Fruit fly (Drosophila melanogaster) whole organism, embryonic: ENCODE results near the gene woc.

Experiments used
- Awh ChIP-seq: fragments of 200-800 bp; sonication (Bioruptor generic); IDR thresholded peaks from 2 replicates; pipeline ENCODE4, ENCODE4 v1.3.6; 2022; ENCODE audit warnings: missing biosample characterization, missing genetic modification characterization
- CG10654 ChIP-seq: fragments of 200-800 bp; sonication (Bioruptor generic); optimal IDR thresholded peaks from 2 replicates; lab custom pipeline; 2016; ENCODE audit warnings: missing biosample characterization, missing genetic modification characterization
- CG11247 ChIP-seq: fragments of 200-800 bp; sonication (Bioruptor generic); IDR thresholded peaks from 2 replicates; pipeline ENCODE4 v1.3.6; 2022; ENCODE audit warnings: missing biosample characterization, missing genetic modification characterization
- CG13296 ChIP-seq: fragments of 200-800 bp; sonication (Bioruptor generic); optimal IDR thresholded peaks from 3 replicates; lab custom pipeline; 2018; ENCODE audit warnings: missing biosample characterization, mild to moderate bottlenecking, missing genetic modification characterization
- CG14667 ChIP-seq: fragments of 200-800 bp; sonication (Bioruptor generic); IDR thresholded peaks from 2 replicates; pipeline ENCODE4 v1.3.6; 2022; ENCODE audit warnings: missing biosample characterization, missing genetic modification characterization
- CG1529 ChIP-seq: fragments of 200-800 bp; sonication (Bioruptor generic); optimal IDR thresholded peaks from 3 replicates; lab custom pipeline; 2018; ENCODE audit warnings: missing biosample characterization, missing genetic modification characterization
- CG15514 ChIP-seq: fragments of 200-800 bp; sonication (Bioruptor generic); optimal IDR thresholded peaks from 3 replicates; lab custom pipeline; 2017; ENCODE audit warnings: missing biosample characterization, missing genetic modification characterization, mild to moderate bottlenecking, moderate library complexity, missing genetic modification reagents
- CG1602 ChIP-seq: fragments of 200-800 bp; sonication (Bioruptor generic); optimal IDR thresholded peaks from 3 replicates; lab custom pipeline; 2016; ENCODE audit warnings: missing biosample characterization, missing genetic modification characterization
- CG16779 ChIP-seq: fragments of 200-800 bp; sonication (Bioruptor generic); IDR thresholded peaks from 2 replicates; pipeline ENCODE4 v1.3.6; 2022; ENCODE audit warnings: missing biosample characterization, missing genetic modification characterization
- CG17186 ChIP-seq: fragments of 200-800 bp; sonication (Bioruptor generic); optimal IDR thresholded peaks from 3 replicates; lab custom pipeline; 2017; ENCODE audit warnings: missing biosample characterization, missing genetic modification reagents, missing genetic modification characterization
- CG17385 ChIP-seq: fragments of 200-800 bp; sonication (Bioruptor generic); optimal IDR thresholded peaks from 3 replicates; lab custom pipeline; 2018; ENCODE audit warnings: missing biosample characterization, mild to moderate bottlenecking, missing genetic modification characterization
- CG17612 ChIP-seq: fragments of 200-800 bp; sonication (Bioruptor generic); IDR thresholded peaks from 2 replicates; pipeline ENCODE4 v1.3.6; 2022; ENCODE audit warnings: missing biosample characterization, missing genetic modification characterization
- CG17912 ChIP-seq: fragments of 200-800 bp; sonication (Bioruptor generic); optimal IDR thresholded peaks from 2 replicates; lab custom pipeline; 2018; ENCODE audit warnings: missing biosample characterization, mild to moderate bottlenecking, missing genetic modification characterization
- CG2202 ChIP-seq: fragments of 200-800 bp; sonication (Bioruptor generic); optimal IDR thresholded peaks from 2 replicates; lab custom pipeline; 2018; ENCODE audit warnings: missing biosample characterization, mild to moderate bottlenecking, missing genetic modification characterization
- CG2678 ChIP-seq: fragments of 200-800 bp; sonication (Bioruptor generic); optimal IDR thresholded peaks from 3 replicates; lab custom pipeline; 2019; ENCODE audit warnings: missing biosample characterization, mild to moderate bottlenecking, missing genetic modification characterization, moderate library complexity
- CG30020 ChIP-seq: fragments of 200-800 bp; optimal IDR thresholded peaks from 2 replicates; lab custom pipeline; 2019; ENCODE audit warnings: missing biosample characterization, mild to moderate bottlenecking, missing genetic modification characterization, moderate library complexity
- CG3065 ChIP-seq: fragments of 200-800 bp; sonication (Bioruptor generic); optimal IDR thresholded peaks from 2 replicates; lab custom pipeline; 2016; ENCODE audit warnings: missing biosample characterization, missing genetic modification characterization
- CG4328 ChIP-seq: fragments of 200-800 bp; sonication (Bioruptor generic); optimal IDR thresholded peaks from 3 replicates; lab custom pipeline; 2017; ENCODE audit warnings: missing biosample characterization, missing genetic modification reagents, missing genetic modification characterization
- CG4820 ChIP-seq: fragments of 200-800 bp; sonication (Bioruptor generic); optimal IDR thresholded peaks from 3 replicates; lab custom pipeline; 2016; ENCODE audit warnings: missing biosample characterization, missing genetic modification characterization
- CG6175 ChIP-seq: fragments of 200-800 bp; sonication (Bioruptor generic); IDR thresholded peaks from 3 replicates; pipeline ENCODE4 v1.3.6; 2022; ENCODE audit warnings: missing biosample characterization, missing genetic modification characterization
- CG9932 ChIP-seq: fragments of 200-800 bp; sonication (Bioruptor generic); IDR thresholded peaks from 2 replicates; pipeline ENCODE4 v1.3.6; 2022; ENCODE audit warnings: missing biosample characterization, missing genetic modification characterization
- Dad ChIP-seq: fragments of 200-800 bp; sonication (Bioruptor generic); optimal IDR thresholded peaks from 3 replicates; lab custom pipeline; 2016; ENCODE audit warnings: missing biosample characterization, missing genetic modification characterization
- E2f1 ChIP-seq: fragments of 200-800 bp; sonication (Bioruptor generic); IDR thresholded peaks from 2 replicates; pipeline ENCODE4 v1.3.6; 2022; ENCODE audit warnings: missing biosample characterization, missing genetic modification characterization
- E2f2 ChIP-seq: fragments of 200-800 bp; sonication (Bioruptor generic); IDR thresholded peaks from 2 replicates; pipeline ENCODE4 v1.3.6; 2022; ENCODE audit warnings: missing biosample characterization, missing genetic modification characterization
- Hand ChIP-seq: fragments of 200-800 bp; sonication (Bioruptor generic); optimal IDR thresholded peaks from 2 replicates; lab custom pipeline; 2017; ENCODE audit warnings: mild to moderate bottlenecking, missing biosample characterization, missing genetic modification reagents, missing genetic modification characterization
- Hey ChIP-seq: fragments of 200-800 bp; sonication (Bioruptor generic); optimal IDR thresholded peaks from 3 replicates; lab custom pipeline; 2018; ENCODE audit warnings: missing biosample characterization, mild to moderate bottlenecking, missing genetic modification characterization
- Hr51 ChIP-seq, 2 experiments: fragments of 200-800 bp; sonication (Bioruptor generic); optimal IDR thresholded peaks; 2 replicates in 1 of 2; 3 replicates in 1 of 2; lab custom pipeline; 2016 to 2018; ENCODE audit warnings: missing biosample characterization in 2 of 2, missing genetic modification characterization in 2 of 2, mild to moderate bottlenecking in 1 of 2, moderate library complexity in 1 of 2
- Hsf ChIP-seq: fragments of 200-800 bp; sonication (Bioruptor generic); optimal IDR thresholded peaks from 3 replicates; lab custom pipeline; 2016; ENCODE audit warnings: missing biosample characterization, missing genetic modification characterization
- Med ChIP-seq: fragments of 200-800 bp; sonication (Bioruptor generic); peaks from one replicate; lab custom pipeline; 2016; ENCODE audit warnings: missing biosample characterization, missing genetic modification characterization, mild to moderate bottlenecking, inconsistent platforms, moderate library complexity
- NFAT ChIP-seq: fragments of 200-800 bp; sonication (Bioruptor generic); IDR thresholded peaks from 2 replicates; pipeline ENCODE4 v1.3.6; 2022; ENCODE audit warnings: missing biosample characterization, missing genetic modification characterization
- Nf-YC ChIP-seq: fragments of 200-800 bp; optimal IDR thresholded peaks from 3 replicates; lab custom pipeline; 2019; ENCODE audit warnings: missing biosample characterization, mild to moderate bottlenecking, missing genetic modification characterization, moderate library complexity
- Scr ChIP-seq: fragments of 200-800 bp; sonication (Bioruptor generic); IDR thresholded peaks from 2 replicates; pipeline ENCODE4 v1.3.6; 2022; ENCODE audit warnings: missing biosample characterization, missing genetic modification characterization; ENCODE audit not compliant: partially characterized antibody
- Sry-δ ChIP-seq: fragments of 200-800 bp; sonication (Bioruptor generic); optimal IDR thresholded peaks from 2 replicates; lab custom pipeline; 2016; ENCODE audit warnings: missing biosample characterization, missing genetic modification characterization
- abd-A ChIP-seq: fragments of 200-800 bp; sonication (Bioruptor generic); optimal IDR thresholded peaks from 3 replicates; lab custom pipeline; 2019; ENCODE audit warnings: missing biosample characterization, mild to moderate bottlenecking, missing genetic modification characterization, moderate library complexity
- bsh ChIP-seq, 2 experiments: fragments of 200-800 bp; sonication (Bioruptor generic); optimal IDR thresholded peaks; 2 replicates each; lab custom pipeline; 2017 to 2018; ENCODE audit warnings: mild to moderate bottlenecking in 2 of 2, missing biosample characterization in 2 of 2, missing genetic modification characterization in 2 of 2, moderate library complexity in 1 of 2
- cad ChIP-seq: fragments of >200 bp; optimal IDR thresholded peaks from 2 replicates; lab custom pipeline; 2017; ENCODE audit warnings: missing biosample characterization, missing genetic modification characterization
- cwo ChIP-seq: fragments of 200-800 bp; sonication (Bioruptor generic); optimal IDR thresholded peaks from 3 replicates; lab custom pipeline; 2017; ENCODE audit warnings: missing biosample characterization, missing genetic modification characterization, mild to moderate bottlenecking, moderate library complexity, missing genetic modification reagents
- dmrt99B ChIP-seq: fragments of 200-800 bp; sonication (Bioruptor generic); optimal IDR thresholded peaks from 2 replicates; lab custom pipeline; 2018; ENCODE audit warnings: missing biosample characterization, mild to moderate bottlenecking, missing genetic modification characterization, moderate library complexity
- dpn ChIP-seq, 2 experiments: fragments of 200-800 bp; sonication (Bioruptor generic); optimal IDR thresholded peaks; 3 replicates each; lab custom pipeline; 2016; ENCODE audit warnings: missing biosample characterization in 2 of 2, missing genetic modification characterization in 2 of 2
- gce ChIP-seq: fragments of 200-800 bp; sonication (Bioruptor generic); IDR thresholded peaks from 3 replicates; pipeline ENCODE4 v1.3.6; 2022; ENCODE audit warnings: missing biosample characterization, missing genetic modification characterization
- gcm2 ChIP-seq: fragments of 200-800 bp; sonication (Bioruptor generic); optimal IDR thresholded peaks from 2 replicates; lab custom pipeline; 2016; ENCODE audit warnings: missing biosample characterization, missing genetic modification characterization
- kay ChIP-seq: fragments of 200-800 bp; sonication (Bioruptor generic); optimal IDR thresholded peaks from 2 replicates; lab custom pipeline; 2016; ENCODE audit warnings: missing biosample characterization, missing genetic modification characterization
- mld ChIP-seq: fragments of 200-800 bp; sonication (Bioruptor generic); IDR thresholded peaks from 3 replicates; pipeline ENCODE4 v1.3.6; 2022; ENCODE audit warnings: missing biosample characterization, missing genetic modification characterization; ENCODE audit not compliant: partially characterized antibody
- peb ChIP-seq: fragments of 200-800 bp; sonication (Bioruptor generic); IDR thresholded peaks from 2 replicates; pipeline ENCODE4 v1.3.6; 2022; ENCODE audit warnings: missing biosample characterization, missing genetic modification characterization
- scrt ChIP-seq: fragments of 200-800 bp; sonication (Bioruptor generic); optimal IDR thresholded peaks from 2 replicates; lab custom pipeline; 2018; ENCODE audit warnings: missing biosample characterization, mild to moderate bottlenecking, missing genetic modification characterization, moderate library complexity
- stwl ChIP-seq: fragments of 200-800 bp; sonication (Bioruptor generic); optimal IDR thresholded peaks from 3 replicates; lab custom pipeline; 2018; ENCODE audit warnings: missing biosample characterization, mild to moderate bottlenecking, missing genetic modification characterization, moderate library complexity
- trem ChIP-seq: fragments of 200-800 bp; optimal IDR thresholded peaks from 3 replicates; lab custom pipeline; 2019; ENCODE audit warnings: missing biosample characterization, mild to moderate bottlenecking, missing genetic modification characterization, moderate library complexity
- unc-4 ChIP-seq: fragments of 200-800 bp; sonication (Bioruptor generic); IDR thresholded peaks from 2 replicates; pipeline ENCODE4 v1.3.6; 2022; ENCODE audit warnings: missing biosample characterization, missing genetic modification characterization; ENCODE audit not compliant: partially characterized antibody
- zfh2 ChIP-seq: fragments of 200-800 bp; sonication (Bioruptor generic); optimal IDR thresholded peaks from 2 replicates; lab custom pipeline; 2016; ENCODE audit warnings: missing biosample characterization, missing genetic modification characterization

Gene woc

dm6 chr3R:27253136-27253920, 10.5 kb downstream of the woc start, which contains the start of gene pll (continued):
- peak; percentile 52 for TF ChIP-seq CG2202 (tag; lab: Kevin White, UChicago)
- no peak for TF ChIP-seq CG13296 (GFP tag; lab: Kevin White, UChicago)
- peak in 1 of 2 experiments; percentile 84 for TF ChIP-seq bsh (GFP tag; optimal IDR thresholded peaks at IDR 0.05; lab: Kevin White, UChicago)
- TF ChIP-seq abd-A (tag; lab: Kevin White, UChicago): no peak
- peak; percentile 48 for TF ChIP-seq CG3065 (GFP tag; lab: Kevin White, UChicago)
- peak; percentile 65 for TF ChIP-seq kay (GFP tag; lab: Kevin White, UChicago)
- peak; percentile 95 for TF ChIP-seq NFAT (GFP tag; lab: Robert Waterston, UW)
- TF ChIP-seq cwo (GFP tag; lab: Kevin White, UChicago): peak; percentile 65
- no peak for TF ChIP-seq CG2678
- no peak for TF ChIP-seq mld (GFP tag; lab: Robert Waterston, UW)
- peak; percentile 79; the same call in 2 of the 3 replicates for TF ChIP-seq gce
- TF ChIP-seq Sry-δ (GFP tag; lab: Kevin White, UChicago): peak; percentile 82
- peak; percentile 93 for TF ChIP-seq CG9932 (GFP tag; lab: Robert Waterston, UW)
- TF ChIP-seq gcm2: peak; percentile 54
- peak; percentile 45 for TF ChIP-seq CG17186 (GFP tag; lab: Kevin White, UChicago)
- TF ChIP-seq CG4328 (GFP tag; lab: Kevin White, UChicago): peak; percentile 6
- peak; percentile 84 for TF ChIP-seq Awh (GFP tag; lab: Robert Waterston, UW)
- peak; percentile 84 to 90 for TF ChIP-seq dpn (GFP tag; optimal IDR thresholded peaks at IDR 0.05; lab: Kevin White, UChicago)
- TF ChIP-seq E2f1 (GFP tag; lab: Robert Waterston, UW): peak; percentile 90
- peak; percentile 59 for TF ChIP-seq unc-4 (GFP tag; lab: Robert Waterston, UW)
- peak; percentile 95 for TF ChIP-seq Med (GFP tag; lab: Kevin White, UChicago)
- peak; percentile 90 for TF ChIP-seq CG14667 (GFP tag; lab: Robert Waterston, UW)
- no peak for TF ChIP-seq dmrt99B (tag; lab: Kevin White, UChicago)
- TF ChIP-seq CG4820: peak; percentile 68
- TF ChIP-seq CG17385 (GFP tag; lab: Kevin White, UChicago): no peak
- TF ChIP-seq CG1602 (GFP tag; lab: Kevin White, UChicago): peak; percentile 81
- no peak for TF ChIP-seq cad (GFP tag; lab: Kevin White, UChicago)
- peak; percentile 62 for TF ChIP-seq stwl (tag; lab: Kevin White, UChicago)
- peak; percentile 61 for TF ChIP-seq Scr
- TF ChIP-seq Nf-YC (tag; lab: Kevin White, UChicago): peak; percentile 71
- TF ChIP-seq peb (GFP tag; lab: Robert Waterston, UW): peak; percentile 83
- peak; percentile 75 for TF ChIP-seq CG10654 (GFP tag; lab: Kevin White, UChicago)
- no peak for TF ChIP-seq Hey (tag; lab: Kevin White, UChicago)
- TF ChIP-seq E2f2 (GFP tag; lab: Robert Waterston, UW): peak; percentile 74
- TF ChIP-seq CG6175 (GFP tag; lab: Robert Waterston, UW): peak; percentile 72; the same call in 2 of the 3 replicates
- no peak for TF ChIP-seq CG1529 (GFP tag; lab: Kevin White, UChicago)
- TF ChIP-seq CG17612 (GFP tag; lab: Robert Waterston, UW): 0 out of 2 replicates have a peak, but pooled peaks have one; percentile 26
- peak; percentile 99 for TF ChIP-seq scrt (GFP tag; lab: Kevin White, UChicago)
- TF ChIP-seq CG17912: no peak
- peak; percentile 84 for TF ChIP-seq Hsf
- TF ChIP-seq Hr51 (GFP tag; optimal IDR thresholded peaks at IDR 0.05; lab: Kevin White, UChicago): peak; percentile 70 to 77
- TF ChIP-seq CG16779 (GFP tag; lab: Robert Waterston, UW): peak; percentile 86
- TF ChIP-seq CG11247 (GFP tag; lab: Robert Waterston, UW): peak; percentile 90
- peak; percentile 23 for TF ChIP-seq Hand (GFP tag; lab: Kevin White, UChicago)
- peak; percentile 79 for TF ChIP-seq CG15514 (GFP tag; lab: Kevin White, UChicago)
- no peak for TF ChIP-seq CG30020 (tag; lab: Kevin White, UChicago)
- TF ChIP-seq Dad (GFP tag; lab: Kevin White, UChicago): peak; percentile 51
- TF ChIP-seq trem (tag; lab: Kevin White, UChicago): peak; percentile 93
- peak; percentile 66 for TF ChIP-seq zfh2
